Worm (Caenorhabditis elegans) whole organism, L3 larva: ENCODE measurements around the gene psf-1.

Experiments
- nhr-43 ChIP-seq: sonication (generic microtip); optimal IDR thresholded peaks from 2 replicates; lab custom pipeline; 2016; ENCODE audit warnings: mild to moderate bottlenecking, missing genetic modification characterization, missing compliant biosample characterization; ENCODE audit not compliant: poor library complexity, severe bottlenecking
- nhr-76 ChIP-seq: fragments of 150-350 bp; sonication (generic microtip); optimal IDR thresholded peaks from 5 replicates; lab custom pipeline; 2014; ENCODE audit warnings: missing biosample characterization, missing genetic modification characterization

DNA sequence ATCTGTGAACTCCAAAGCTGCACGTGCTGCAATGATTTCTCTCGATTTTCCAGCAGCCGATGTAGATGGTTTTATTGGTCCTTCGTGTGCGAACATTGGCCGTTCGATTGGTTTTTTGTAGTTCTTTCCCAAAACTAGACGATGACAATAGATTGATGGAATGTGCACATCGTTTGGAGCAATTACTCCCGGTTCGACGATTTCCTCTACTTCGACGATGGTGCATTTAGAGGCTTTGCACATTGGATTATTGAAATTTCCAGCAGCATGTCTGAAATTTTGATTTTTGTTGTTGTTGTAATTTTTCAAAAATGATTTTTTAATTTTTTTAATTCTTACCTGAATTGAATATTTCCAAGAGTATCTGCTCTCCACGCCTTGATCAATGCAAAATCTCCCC is 32.8 kb upstream of the psf-1 start:
- no peak for TF ChIP-seq nhr-76 (tag; lab: Kevin White, UChicago)
- no peak for TF ChIP-seq nhr-43
